Worm (Caenorhabditis elegans): Measurements from ENCODE around the gene ZK418.10.

The ZK418.10 gene

DNA sequence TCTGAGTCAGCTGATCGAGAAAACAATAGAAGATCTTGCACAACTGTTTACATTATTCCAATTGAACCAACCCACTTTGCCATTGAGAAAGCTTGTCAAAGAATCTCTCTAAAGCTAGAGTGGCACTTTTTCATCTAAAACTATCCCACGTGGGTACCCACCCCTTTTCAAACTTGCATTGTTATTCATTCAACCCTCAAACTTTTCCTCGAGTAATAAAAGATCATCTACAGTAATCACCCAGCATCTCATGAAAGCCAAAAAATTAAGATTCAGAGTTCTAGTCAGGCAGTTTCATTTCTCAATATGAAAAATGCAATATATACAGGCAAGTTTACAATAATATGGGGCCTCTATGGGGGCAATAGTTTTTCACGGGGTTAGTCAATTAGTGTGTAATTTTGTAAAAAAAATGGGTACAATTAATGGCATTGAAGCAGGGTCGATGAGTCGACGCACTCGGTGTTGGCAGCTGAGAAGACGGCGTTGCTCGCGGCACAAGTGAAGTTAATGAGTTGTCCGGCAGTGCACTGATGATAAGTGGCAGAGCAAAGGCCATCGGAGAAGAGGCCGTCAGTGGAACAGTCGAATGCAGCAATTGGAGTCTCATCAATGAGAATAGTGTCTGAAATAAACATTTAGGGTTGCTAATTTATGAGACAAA, 11.5 kb upstream of the ZK418.10 start (continued):
- TF ChIP-seq ceh-91 (GFP tag; IDR thresholded peaks at IDR 0.05): no peak; the same call in none of the 2 replicates
- no peak for TF ChIP-seq F37B4.10 (GFP tag; IDR thresholded peaks at IDR 0.05)
- peak; percentile 92 for TF ChIP-seq Y95B8A.8 (GFP tag; IDR thresholded peaks at IDR 0.05)
- no peak for TF ChIP-seq ceh-27 (GFP tag; optimal IDR thresholded peaks at IDR 0.05)
- peak; percentile 82 for TF ChIP-seq tlf-1 (GFP tag; optimal IDR thresholded peaks at IDR 0.05)
- TF ChIP-seq hsf-1 (GFP tag; IDR thresholded peaks at IDR 0.05): peak; percentile 84
- peak; percentile 97 for TF ChIP-seq B0336.3 (GFP tag; IDR thresholded peaks at IDR 0.05)
- TF ChIP-seq cebp-2 (GFP tag; IDR thresholded peaks at IDR 0.05): no peak
- TF ChIP-seq F57C9.4 (tag; optimal IDR thresholded peaks at IDR 0.05): no peak
- TF ChIP-seq pbrm-1 (GFP tag; IDR thresholded peaks at IDR 0.05): peak; percentile 66
- peak; percentile 59 for TF ChIP-seq lsl-1 (GFP tag; optimal IDR thresholded peaks at IDR 0.05)
- TF ChIP-seq cebp-1 (GFP tag; IDR thresholded peaks at IDR 0.05): no peak; the same call in 1 of the 2 replicates
- TF ChIP-seq cebp-1 (tag; optimal IDR thresholded peaks at IDR 0.05): no peak
- TF ChIP-seq ztf-6 (GFP tag; IDR thresholded peaks at IDR 0.05): no peak
- no peak for TF ChIP-seq ccch-3 (GFP tag; optimal IDR thresholded peaks at IDR 0.05)
- TF ChIP-seq ekl-4 (GFP tag; IDR thresholded peaks at IDR 0.05): peak; percentile 92
- TF ChIP-seq let-607 (tag; optimal IDR thresholded peaks at IDR 0.05): no peak
- no peak for TF ChIP-seq ztf-26 (tag; optimal IDR thresholded peaks at IDR 0.05)
- TF ChIP-seq athp-1 (tag; optimal IDR thresholded peaks at IDR 0.05): peak; percentile 76
- TF ChIP-seq F57A8.1 (GFP tag; optimal IDR thresholded peaks at IDR 0.05): no peak
- TF ChIP-seq lag-1 (GFP tag; IDR thresholded peaks at IDR 0.05): no peak
- TF ChIP-seq ztf-22 (GFP tag; optimal IDR thresholded peaks at IDR 0.05): no peak
- TF ChIP-seq lin-40 (tag; optimal IDR thresholded peaks at IDR 0.05): no peak
- no peak for TF ChIP-seq hlh-26 (GFP tag; conservative IDR thresholded peaks at IDR 0.05)
- TF ChIP-seq T07F8.4 (tag; optimal IDR thresholded peaks at IDR 0.05): no peak
- TF ChIP-seq ztf-25 (GFP tag; IDR thresholded peaks at IDR 0.05): peak; percentile 72; the same call in 1 of the 2 replicates
- no peak for TF ChIP-seq sea-2 (GFP tag; IDR thresholded peaks at IDR 0.05)
- no peak for TF ChIP-seq fkh-3 (tag; optimal IDR thresholded peaks at IDR 0.05)
- no peak for TF ChIP-seq rpc-1 (optimal IDR thresholded peaks at IDR 0.05)
- TF ChIP-seq rpc-1 (tag; optimal IDR thresholded peaks at IDR 0.05): peak; percentile 6
- no peak for TF ChIP-seq bed-2 (GFP tag; IDR thresholded peaks at IDR 0.05)
- no peak for TF ChIP-seq gei-17 (GFP tag; optimal IDR thresholded peaks at IDR 0.05)
- peak; percentile 88 for TF ChIP-seq snpc-3.4 (tag; optimal IDR thresholded peaks at IDR 0.05)
- TF ChIP-seq attf-5 (GFP tag; optimal IDR thresholded peaks at IDR 0.05): peak; percentile 22
- TF ChIP-seq pha-4 (tag; optimal IDR thresholded peaks at IDR 0.05): no peak
- no peak for TF ChIP-seq lin-35 (GFP tag; optimal IDR thresholded peaks at IDR 0.05)
- TF ChIP-seq D2030.7 (GFP tag; IDR thresholded peaks at IDR 0.05): peak; percentile 86
- TF ChIP-seq nfya-1 (tag; optimal IDR thresholded peaks at IDR 0.05; ENCODE audit: borderline replicate concordance, insufficient read depth): no peak
- TF ChIP-seq him-1 (tag; optimal IDR thresholded peaks at IDR 0.05): peak; percentile 8
- TF ChIP-seq ztf-18 (tag; optimal IDR thresholded peaks at IDR 0.05): peak; percentile 38
- no peak for TF ChIP-seq zim-3 (tag; optimal IDR thresholded peaks at IDR 0.05)
- TF ChIP-seq ama-1 (optimal IDR thresholded peaks at IDR 0.05): no peak
- TF ChIP-seq ama-1 (GFP tag; optimal IDR thresholded peaks at IDR 0.05): peak in 1 of 2 experiments; percentile 88
- TF ChIP-seq B0261.1 (tag; optimal IDR thresholded peaks at IDR 0.05): no peak
- peak; percentile 36; the same call in 1 of the 2 replicates for TF ChIP-seq madf-8 (GFP tag; conservative IDR thresholded peaks at IDR 0.05)
- no peak for TF ChIP-seq ZK185.1 (tag; optimal IDR thresholded peaks at IDR 0.05; ENCODE audit: poor library complexity, severe bottlenecking)
- TF ChIP-seq nhr-90 (tag; optimal IDR thresholded peaks at IDR 0.05): no peak
- TF ChIP-seq snpc-1.1 (tag; optimal IDR thresholded peaks at IDR 0.05; ENCODE audit: insufficient read depth): peak; percentile 75
